Worm (Caenorhabditis elegans) whole organism, mixed stage, embryonic: ENCODE results near the gene T23F11.6.

Experiments
- elt-1 ChIP-seq: sonication (generic microtip); optimal IDR thresholded peaks from 2 replicates; lab custom pipeline; 2017; ENCODE audit warnings: missing genetic modification characterization, mild to moderate bottlenecking, missing compliant biosample characterization, antibody characterized with exemption, moderate library complexity, borderline replicate concordance; ENCODE audit not compliant: insufficient read depth
- elt-3 ChIP-seq: fragments of 150-350 bp; optimal IDR thresholded peaks from 2 replicates; lab custom pipeline; 2014; ENCODE audit warnings: missing biosample characterization, missing genetic modification characterization
- mab-5 ChIP-seq: fragments of 150-350 bp; optimal IDR thresholded peaks from 2 replicates; lab custom pipeline; 2014; ENCODE audit warnings: missing biosample characterization, missing genetic modification characterization
- mls-2 ChIP-seq: sonication (generic microtip); optimal IDR thresholded peaks from 2 replicates; lab custom pipeline; 2016; ENCODE audit warnings: mild to moderate bottlenecking, missing genetic modification characterization, moderate library complexity, missing compliant biosample characterization
- nhr-237 ChIP-seq: fragments of 150-350 bp; optimal IDR thresholded peaks from 2 replicates; lab custom pipeline; 2014; ENCODE audit warnings: missing biosample characterization, missing genetic modification characterization
- nhr-28 ChIP-seq: fragments of 150-350 bp; optimal IDR thresholded peaks from 2 replicates; lab custom pipeline; 2014; ENCODE audit warnings: missing biosample characterization, missing genetic modification characterization
- nhr-76 ChIP-seq: sonication (generic microtip); optimal IDR thresholded peaks from 2 replicates; lab custom pipeline; 2017; ENCODE audit warnings: missing biosample characterization, missing genetic modification characterization
- snpc-4 ChIP-seq: fragments of 150-350 bp; optimal IDR thresholded peaks from 2 replicates; lab custom pipeline; 2014; ENCODE audit warnings: missing biosample characterization, missing genetic modification characterization
- unc-62 ChIP-seq: fragments of 150-350 bp; optimal IDR thresholded peaks from 2 replicates; lab custom pipeline; 2014; ENCODE audit warnings: missing biosample characterization, missing genetic modification reagents, missing genetic modification characterization
- ztf-11 ChIP-seq: fragments of 150-350 bp; optimal IDR thresholded peaks from 2 replicates; lab custom pipeline; 2014; ENCODE audit warnings: missing biosample characterization, missing genetic modification characterization

- TF ChIP-seq nhr-28 (tag; lab: Kevin White, UChicago), result no peak
- TF ChIP-seq unc-62, result no peak
- TF ChIP-seq snpc-4 (tag; lab: Kevin White, UChicago), result no peak
- no peak for TF ChIP-seq ztf-11
- no peak for TF ChIP-seq elt-3
- TF ChIP-seq nhr-76, result no peak
- no peak for TF ChIP-seq mab-5
- TF ChIP-seq nhr-237, result no peak
- TF ChIP-seq mls-2 (tag; lab: Kevin White, UChicago), result no peak
- no peak for TF ChIP-seq elt-1 (tag; lab: Kevin White, UChicago)
Measured at ce11 chrIII:4626148-4626922, 21.4 kb downstream of the T23F11.6 start.
